Fruit fly (Drosophila melanogaster) whole organism, embryonic: Measurements from ENCODE around the gene CCHa1.

Source experiments
- Bgb ChIP-seq: fragments of 200-800 bp; sonication (Bioruptor generic); IDR thresholded peaks from 2 replicates; pipeline ENCODE4 v1.3.6; 2022; ENCODE audit warnings: missing biosample characterization, missing genetic modification characterization; ENCODE audit not compliant: partially characterized antibody
- CG15073 ChIP-seq: fragments of 200-800 bp; sonication (Bioruptor generic); optimal IDR thresholded peaks from 2 replicates; lab custom pipeline; 2016; ENCODE audit warnings: missing biosample characterization, missing genetic modification characterization
- CG17385 ChIP-seq: fragments of 200-800 bp; sonication (Bioruptor generic); optimal IDR thresholded peaks from 3 replicates; lab custom pipeline; 2018; ENCODE audit warnings: missing biosample characterization, mild to moderate bottlenecking, missing genetic modification characterization
- CG2116 ChIP-seq: fragments of 200-800 bp; sonication (Bioruptor generic); optimal IDR thresholded peaks from 3 replicates; lab custom pipeline; 2018; ENCODE audit warnings: missing biosample characterization, mild to moderate bottlenecking, missing genetic modification characterization
- CG7556 ChIP-seq: fragments of 200-800 bp; sonication (Bioruptor generic); optimal IDR thresholded peaks from 2 replicates; lab custom pipeline; 2017; ENCODE audit warnings: missing biosample characterization, mild to moderate bottlenecking, missing genetic modification characterization
- CG8924 ChIP-seq: fragments of 200-800 bp; optimal IDR thresholded peaks from 3 replicates; lab custom pipeline; 2019; ENCODE audit warnings: missing biosample characterization, mild to moderate bottlenecking, missing genetic modification characterization, moderate library complexity
- NK7.1 ChIP-seq: fragments of 200-800 bp; sonication (Bioruptor generic); optimal IDR thresholded peaks from 3 replicates; lab custom pipeline; 2016; ENCODE audit warnings: missing biosample characterization, missing genetic modification characterization
- Nf-YB ChIP-seq: fragments of 200-800 bp; sonication (Bioruptor generic); optimal IDR thresholded peaks from 3 replicates; lab custom pipeline; 2019; ENCODE audit warnings: missing biosample characterization, mild to moderate bottlenecking, missing genetic modification characterization, moderate library complexity
- Sin3A ChIP-seq: fragments of >200 bp; optimal IDR thresholded peaks from 2 replicates; lab custom pipeline; 2018
- ab ChIP-seq: fragments of 200-800 bp; sonication (Bioruptor generic); optimal IDR thresholded peaks from 2 replicates; lab custom pipeline; 2016; ENCODE audit warnings: missing biosample characterization, missing genetic modification characterization
- ac ChIP-seq: fragments of 200-800 bp; sonication (Bioruptor generic); optimal IDR thresholded peaks from 3 replicates; lab custom pipeline; 2017; ENCODE audit warnings: missing biosample characterization, mild to moderate bottlenecking, missing genetic modification characterization
- cato ChIP-seq: fragments of 200-800 bp; sonication (Bioruptor generic); optimal IDR thresholded peaks from 2 replicates; lab custom pipeline; 2016; ENCODE audit warnings: missing biosample characterization, missing genetic modification characterization, borderline replicate concordance
- p53 ChIP-seq: fragments of 200-800 bp; sonication (Bioruptor generic); optimal IDR thresholded peaks from 2 replicates; lab custom pipeline; 2016; ENCODE audit warnings: missing biosample characterization, missing genetic modification characterization
- salm ChIP-seq: fragments of 200-800 bp; sonication (Bioruptor generic); optimal IDR thresholded peaks from 2 replicates; lab custom pipeline; 2018; ENCODE audit warnings: missing biosample characterization, mild to moderate bottlenecking, missing genetic modification characterization

dm6 chr3R:14095428-14095827, 1.2 kb downstream of the CCHa1 start:
- no peak for TF ChIP-seq cato (GFP tag; lab: Kevin White, UChicago)
- no peak for TF ChIP-seq ac (GFP tag; lab: Kevin White, UChicago)
- TF ChIP-seq CG15073: no peak
- peak; percentile 18 for TF ChIP-seq Nf-YB
- TF ChIP-seq salm: peak; percentile 19
- TF ChIP-seq NK7.1: no peak
- no peak for TF ChIP-seq CG2116 (GFP tag; lab: Kevin White, UChicago)
- TF ChIP-seq p53 (GFP tag; lab: Kevin White, UChicago): no peak
- no peak for TF ChIP-seq ab (GFP tag; lab: Kevin White, UChicago)
- TF ChIP-seq CG7556 (GFP tag; lab: Kevin White, UChicago): peak; percentile 60
- TF ChIP-seq CG17385 (GFP tag; lab: Kevin White, UChicago): peak; percentile 60
- TF ChIP-seq CG8924 (tag; lab: Kevin White, UChicago): peak; percentile 49
- TF ChIP-seq Bgb (GFP tag; lab: Robert Waterston, UW): no peak
- no peak for TF ChIP-seq Sin3A (lab: Kevin White, UChicago)
